Worm (Caenorhabditis elegans) whole organism, L2 larva: Measurements from ENCODE around the gene Y39A1A.27.

ENCODE experiments used
- fos-1 ChIP-seq: fragments of 150-350 bp; optimal IDR thresholded peaks from 2 replicates; lab custom pipeline; 2014; ENCODE audit warnings: missing biosample characterization, missing genetic modification characterization
- nhr-25 ChIP-seq: fragments of 150-350 bp; sonication (generic microtip); optimal IDR thresholded peaks from 3 replicates; lab custom pipeline; 2014; ENCODE audit warnings: missing biosample characterization, missing genetic modification characterization

DNA sequence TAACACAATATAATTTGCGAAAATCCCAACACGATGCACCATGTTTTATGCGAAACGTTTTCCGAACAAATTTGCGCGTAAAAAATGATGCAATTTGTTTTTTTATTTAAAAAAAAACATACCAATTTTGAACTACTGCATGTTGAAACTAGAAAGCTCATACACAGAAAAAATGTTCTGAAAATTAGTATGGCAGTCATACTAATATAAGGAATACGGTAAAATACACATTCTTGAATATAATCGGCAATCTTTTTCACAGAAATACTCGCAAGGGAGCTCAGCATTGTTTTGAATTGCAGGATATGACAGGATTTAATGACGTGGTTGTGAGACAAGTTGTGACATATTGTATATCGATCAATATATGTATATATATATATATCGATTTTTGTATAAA, 40.2 kb downstream of the Y39A1A.27 start, which contains the start of gene Y39A1A.16:
- TF ChIP-seq fos-1 (tag; lab: Kevin White, UChicago) = no peak
- no peak for TF ChIP-seq nhr-25
